Worm (Caenorhabditis elegans) whole organism, midembryonic: ENCODE results near the gene C37C3.12.

Source experiments
- cog-1 ChIP-seq: sonication (generic microtip); optimal IDR thresholded peaks from 2 replicates; lab custom pipeline; 2016; ENCODE audit warnings: missing genetic modification characterization, missing compliant biosample characterization
- med-1 ChIP-seq: sonication (generic microtip); optimal IDR thresholded peaks from 2 replicates; lab custom pipeline; 2017; ENCODE audit warnings: missing genetic modification characterization, mild to moderate bottlenecking, missing compliant biosample characterization, antibody characterized with exemption, missing genetic modification reagents; ENCODE audit not compliant: insufficient read depth
- tab-1 ChIP-seq: fragments of 200-800 bp; sonication (Bioruptor generic); IDR thresholded peaks from 2 replicates; pipeline ENCODE4 v1.3.6; 2022; ENCODE audit warnings: missing genetic modification characterization, missing compliant biosample characterization

ce11 chrV:7814601-7815000 is 24.8 kb downstream of the C37C3.12 start, which contains the start of gene ZK742.6:
- TF ChIP-seq med-1 (GFP tag; lab: Kevin White, UChicago) = no peak
- TF ChIP-seq cog-1 (tag; lab: Kevin White, UChicago) = no peak
- TF ChIP-seq tab-1 (GFP tag; lab: Robert Waterston, UW) = no peak
